Worm (Caenorhabditis elegans): ENCODE data around the gene tbc-11.

Gene tbc-11

DNA sequence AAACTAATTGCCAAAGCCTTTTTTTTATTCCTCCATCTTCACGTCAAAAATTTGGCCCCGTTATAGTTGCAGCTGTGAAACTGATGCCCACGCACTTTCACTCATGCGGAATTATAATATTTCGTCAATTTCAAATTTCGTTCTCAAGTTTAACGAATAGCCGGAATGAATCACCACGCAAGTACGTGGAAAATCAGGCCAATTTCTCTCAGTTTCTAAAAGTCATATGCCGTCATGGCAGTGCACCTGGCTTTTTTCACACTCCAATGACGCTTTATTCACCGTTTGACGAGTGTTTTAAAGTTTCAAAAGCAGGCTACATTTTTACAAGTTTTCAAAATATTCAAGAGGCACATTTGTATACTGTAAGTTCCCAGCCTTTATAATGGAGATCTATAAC is 23.1 kb downstream of the tbc-11 start:
- TF ChIP-seq nhr-47 (tag; optimal IDR thresholded peaks at IDR 0.05) (peak; percentile 19), Y116A8C.19 (tag; optimal IDR thresholded peaks at IDR 0.05; ENCODE audit: borderline replicate concordance) (no peak), lin-15B (tag; optimal IDR thresholded peaks at IDR 0.05) (no peak), zag-1 (tag; optimal IDR thresholded peaks at IDR 0.05) (no peak), ceh-88 (GFP tag; IDR thresholded peaks at IDR 0.05) (no peak), aly-2 (tag; optimal IDR thresholded peaks at IDR 0.05) (no peak), sup-37 (GFP tag; optimal IDR thresholded peaks at IDR 0.05) (no peak), nhr-85 (tag) (peak; percentile 8), ztf-11 (tag; optimal IDR thresholded peaks at IDR 0.05) (no peak), fkh-8 (tag; optimal IDR thresholded peaks at IDR 0.05) (peak; percentile 73), hlh-4 (tag; optimal IDR thresholded peaks at IDR 0.05) (peak; percentile 6), mab-9 (GFP tag; IDR thresholded peaks at IDR 0.05) (no peak), fkh-10 (GFP tag; optimal IDR thresholded peaks at IDR 0.05) (no peak), zip-4 (GFP tag; optimal IDR thresholded peaks at IDR 0.05) (no peak), nhr-76 (tag; optimal IDR thresholded peaks at IDR 0.05) (no peak), F16B12.6 (tag; optimal IDR thresholded peaks at IDR 0.05) (no peak), pag-3 (tag; optimal IDR thresholded peaks at IDR 0.05; ENCODE audit: borderline replicate concordance, insufficient read depth) (no peak), C16A3.4 (tag; optimal IDR thresholded peaks at IDR 0.05) (no peak), nhr-237 (tag; optimal IDR thresholded peaks at IDR 0.05) (no peak), ets-5 (GFP tag; IDR thresholded peaks at IDR 0.05) (no peak), unc-62 (GFP tag; optimal IDR thresholded peaks at IDR 0.05) (no peak), ceh-90 (tag; optimal IDR thresholded peaks at IDR 0.05) (no peak), egl-13 (tag; optimal IDR thresholded peaks at IDR 0.05) (no peak), snpc-4 (tag; optimal IDR thresholded peaks at IDR 0.05) (no peak), lin-39 (tag; optimal IDR thresholded peaks at IDR 0.05) (no peak), C04F5.9 (tag; optimal IDR thresholded peaks at IDR 0.05) (no peak), lir-3 (tag; optimal IDR thresholded peaks at IDR 0.05; ENCODE audit: poor library complexity) (no peak), nhr-71 (tag; optimal IDR thresholded peaks at IDR 0.05) (peak; percentile 20), unc-30 (tag; optimal IDR thresholded peaks at IDR 0.05) (no peak)

DNA sequence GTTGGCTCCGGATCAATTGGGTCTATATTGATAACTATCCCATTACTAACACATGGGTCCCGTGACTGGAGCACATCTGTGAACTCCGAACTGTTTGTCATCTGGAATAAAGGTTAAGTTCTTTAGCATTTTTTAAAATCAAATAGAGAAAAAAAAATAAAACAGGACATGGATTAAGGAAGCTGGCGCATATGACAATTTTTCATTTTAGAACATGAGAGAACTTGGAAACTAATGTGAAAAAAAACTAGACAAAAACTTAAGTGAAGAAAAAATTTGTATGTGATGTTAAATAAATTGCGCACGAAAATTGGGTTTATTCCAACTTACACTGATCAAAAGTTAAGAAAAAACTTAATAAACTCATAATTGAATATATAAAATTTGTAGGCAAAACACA is 24.0 kb downstream of the tbc-11 start, which contains the start of gene sms-2:
sms-2 (minus strand) TSS at position 101 of the 400 bp plus-strand sequence.
- TF ChIP-seq mdl-1 (tag; optimal IDR thresholded peaks at IDR 0.05) (no peak), lsy-2 (tag; optimal IDR thresholded peaks at IDR 0.05) (no peak), mep-1 (tag; optimal IDR thresholded peaks at IDR 0.05) (no peak)

DNA sequence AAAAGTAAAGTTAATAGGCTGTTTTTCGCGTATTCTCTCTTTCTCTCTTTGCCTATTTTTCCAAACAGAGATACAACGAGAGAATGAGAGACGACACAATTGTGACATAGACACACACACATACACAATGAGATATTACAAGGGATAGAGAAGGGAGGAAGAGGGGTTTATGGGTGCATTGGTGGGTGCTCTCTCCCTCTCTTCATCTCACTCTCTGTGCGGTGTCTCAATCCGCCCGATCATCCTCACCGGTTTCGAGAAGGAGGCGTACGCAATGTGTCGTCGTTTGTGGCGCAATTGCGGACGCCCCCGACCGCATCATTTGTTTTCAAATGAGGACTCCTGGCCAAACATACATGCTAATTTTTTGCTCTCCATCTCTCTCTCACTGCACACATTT is 24.7 kb downstream of the tbc-11 start:
- TF ChIP-seq mep-1 (tag; optimal IDR thresholded peaks at IDR 0.05) (peak; percentile 92), F16B12.6 (tag; optimal IDR thresholded peaks at IDR 0.05) (peak; percentile 97), snpc-4 (tag; optimal IDR thresholded peaks at IDR 0.05) (peak; percentile 67), swsn-7 (tag; optimal IDR thresholded peaks at IDR 0.05) (peak; percentile 95), nhr-12 (tag; optimal IDR thresholded peaks at IDR 0.05) (no peak), nhr-20 (tag; optimal IDR thresholded peaks at IDR 0.05) (peak; percentile 93), C34B4.2 (tag; optimal IDR thresholded peaks at IDR 0.05) (no peak), dpl-1 (GFP tag; optimal IDR thresholded peaks at IDR 0.05) (peak; percentile 61 to 72 (median 62)), nhr-11 (tag; optimal IDR thresholded peaks at IDR 0.05) (peak; percentile 71), fkh-10 (GFP tag; optimal IDR thresholded peaks at IDR 0.05) (peak; percentile 92), ceh-8 (GFP tag; optimal IDR thresholded peaks at IDR 0.05) (peak; percentile 86), vab-15 (tag; optimal IDR thresholded peaks at IDR 0.05) (peak; percentile 31), elt-2 (tag; optimal IDR thresholded peaks at IDR 0.05) (peak; percentile 25), jun-1 (tag; optimal IDR thresholded peaks at IDR 0.05) (peak; percentile 83), tlp-1 (tag; optimal IDR thresholded peaks at IDR 0.05) (no peak), fkh-4 (tag; optimal IDR thresholded peaks at IDR 0.05; ENCODE audit: borderline replicate concordance) (peak; percentile 16), C04F5.9 (tag; optimal IDR thresholded peaks at IDR 0.05) (no peak), nhr-84 (tag; optimal IDR thresholded peaks at IDR 0.05) (no peak), nhr-237 (tag; optimal IDR thresholded peaks at IDR 0.05) (peak; percentile 79), egl-13 (tag; optimal IDR thresholded peaks at IDR 0.05) (peak; percentile 85), pax-3 (tag; optimal IDR thresholded peaks at IDR 0.05) (peak; percentile 64), efl-1 (optimal IDR thresholded peaks at IDR 0.05) (peak; percentile 72 to 79), efl-1 (GFP tag; optimal IDR thresholded peaks at IDR 0.05 in 1 of 2) (peak; percentile 57 to 94), aly-2 (tag; optimal IDR thresholded peaks at IDR 0.05) (peak; percentile 1), irx-1 (tag; optimal IDR thresholded peaks at IDR 0.05) (peak; percentile 87), mab-9 (GFP tag; IDR thresholded peaks at IDR 0.05) (peak; percentile 81), zip-4 (GFP tag; optimal IDR thresholded peaks at IDR 0.05) (peak; percentile 61), nhr-47 (tag; optimal IDR thresholded peaks at IDR 0.05) (peak; percentile 95), sox-4 (tag; optimal IDR thresholded peaks at IDR 0.05) (peak; percentile 74)
